Fruit fly (Drosophila melanogaster): ENCODE data around the gene CG43739.

Gene CG43739

DNA sequence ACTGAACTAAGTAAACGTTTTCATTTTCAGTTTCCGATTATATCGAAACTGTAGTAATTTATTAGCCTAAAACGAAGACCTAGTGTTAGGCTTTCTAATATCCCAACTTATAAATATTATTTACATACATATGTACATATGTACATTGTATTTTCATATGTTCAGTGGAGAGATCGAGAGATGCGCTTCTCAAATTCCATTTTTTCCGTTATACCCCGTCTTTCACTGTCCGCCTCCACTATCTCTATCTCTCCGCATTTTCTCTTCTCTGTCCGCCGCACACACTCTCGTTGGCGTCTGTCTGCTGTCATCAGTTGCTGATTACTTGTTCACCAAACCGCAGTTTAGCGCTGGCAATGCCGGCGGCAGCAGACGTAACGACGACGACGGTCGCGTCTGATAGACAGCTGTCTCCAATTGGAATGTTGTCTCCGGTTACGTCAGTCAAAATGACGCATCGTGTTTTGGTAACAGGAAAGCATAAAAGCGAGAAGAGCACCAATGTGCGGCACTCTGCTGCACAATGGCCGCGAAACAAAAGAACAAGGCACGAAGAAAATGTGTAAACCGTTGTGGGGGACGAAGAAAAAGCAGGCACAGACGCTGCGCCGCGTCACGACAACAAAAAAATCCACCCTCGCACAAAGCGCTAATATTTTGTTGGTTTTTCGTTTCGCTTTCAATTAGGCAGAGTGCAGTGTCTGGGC is 96.1 kb downstream of the CG43739 start, which contains the start of gene CG9331 (continued):
- TF ChIP-seq wek (GFP tag; optimal IDR thresholded peaks at IDR 0.05) (peak; percentile 20), Eip74EF (GFP tag; optimal IDR thresholded peaks at IDR 0.05) (no peak), gcm (GFP tag; optimal IDR thresholded peaks at IDR 0.05) (peak; percentile 50), CG9215 (GFP tag; IDR thresholded peaks at IDR 0.05) (peak; percentile 84), row (GFP tag; IDR thresholded peaks at IDR 0.05) (peak; percentile 5), nau (GFP tag; optimal IDR thresholded peaks at IDR 0.05) (peak; percentile 24), nerfin-2 (GFP tag; IDR thresholded peaks at IDR 0.05; ENCODE audit: partially characterized antibody) (peak; percentile 53; the same call in 1 of the 2 replicates), HmgD (GFP tag; optimal IDR thresholded peaks at IDR 0.05) (peak; percentile 4), Ets65A (GFP tag) (no peak), CG32767 (GFP tag; IDR thresholded peaks at IDR 0.05) (peak; percentile 60; the same call in 1 of the 2 replicates), H15 (GFP tag; IDR thresholded peaks at IDR 0.05) (no peak), cad (GFP tag; optimal IDR thresholded peaks at IDR 0.05) (no peak), Stat92E (GFP tag; optimal IDR thresholded peaks at IDR 0.05) (peak in 1 of 3 experiments; percentile 72), Scr (GFP tag; IDR thresholded peaks at IDR 0.05; ENCODE audit: partially characterized antibody) (peak; percentile 43), Hmr (GFP tag; optimal IDR thresholded peaks at IDR 0.05) (peak; percentile 5), CG3281 (GFP tag; optimal IDR thresholded peaks at IDR 0.05) (no peak), hbn (GFP tag; IDR thresholded peaks at IDR 0.05; ENCODE audit: partially characterized antibody) (0 out of 2 replicates have a peak, but pooled peaks have one; percentile 23), CG15479 (GFP tag; optimal IDR thresholded peaks at IDR 0.05) (peak; percentile 58), hkb (optimal IDR thresholded peaks at IDR 0.05) (peak; percentile 58), hkb (GFP tag; IDR thresholded peaks at IDR 0.05) (no peak), CG6683 (GFP tag; optimal IDR thresholded peaks at IDR 0.05) (no peak), CG4360 (GFP tag; IDR thresholded peaks at IDR 0.05) (peak; percentile 59), Doc2 (GFP tag; IDR thresholded peaks at IDR 0.05) (no peak), CG6791 (GFP tag; IDR thresholded peaks at IDR 0.05; ENCODE audit: partially characterized antibody) (peak; percentile 63), eve (GFP tag; optimal IDR thresholded peaks at IDR 0.05) (peak in 1 of 2 experiments; percentile 62), wdn (GFP tag; IDR thresholded peaks at IDR 0.05) (no peak), Xbp1 (GFP tag; optimal IDR thresholded peaks at IDR 0.05) (no peak), Bgb (GFP tag; IDR thresholded peaks at IDR 0.05; ENCODE audit: partially characterized antibody) (peak; percentile 53; the same call in 1 of the 2 replicates), Med (GFP tag) (peak; percentile 90), CG13287 (GFP tag; IDR thresholded peaks at IDR 0.05; ENCODE audit: partially characterized antibody) (peak; percentile 33; the same call in 1 of the 2 replicates), insv (GFP tag; optimal IDR thresholded peaks at IDR 0.05) (peak in 1 of 2 experiments; percentile 90), CG4707 (GFP tag; optimal IDR thresholded peaks at IDR 0.05) (peak; percentile 37), tna (GFP tag; IDR thresholded peaks at IDR 0.05; ENCODE audit: partially characterized antibody) (peak; percentile 46; the same call in 1 of the 2 replicates), CG15696 (tag; optimal IDR thresholded peaks at IDR 0.05) (peak; percentile 9), fd64A (GFP tag; optimal IDR thresholded peaks at IDR 0.05) (peak; percentile 16), Deaf1 (tag; optimal IDR thresholded peaks at IDR 0.05) (peak; percentile 86), onecut (GFP tag; IDR thresholded peaks at IDR 0.05) (no peak), hb (GFP tag; IDR thresholded peaks at IDR 0.05; ENCODE audit: partially characterized antibody) (no peak), cg (GFP tag; optimal IDR thresholded peaks at IDR 0.05) (peak; percentile 38), ftz-f1 (GFP tag; optimal IDR thresholded peaks at IDR 0.05) (peak; percentile 46), CG2120 (GFP tag; optimal IDR thresholded peaks at IDR 0.05) (no peak), CG2712 (tag; optimal IDR thresholded peaks at IDR 0.05) (no peak), HLHmδ (GFP tag; optimal IDR thresholded peaks at IDR 0.05) (peak; percentile 61), zen2 (GFP tag; IDR thresholded peaks at IDR 0.05; ENCODE audit: partially characterized antibody) (0 out of 3 replicates have a peak, but pooled peaks have one; percentile 50), CG2199 (GFP tag; IDR thresholded peaks at IDR 0.05) (0 out of 3 replicates have a peak, but pooled peaks have one; percentile 44), unc-4 (GFP tag; IDR thresholded peaks at IDR 0.05; ENCODE audit: partially characterized antibody) (peak; percentile 38), CG10209 (GFP tag; optimal IDR thresholded peaks at IDR 0.05) (peak; percentile 58)
